Fruit fly (Drosophila melanogaster) ovary, adult (tissue): Measurements from ENCODE around the gene Hs2st.

ENCODE experiments used
- CG17801 ChIP-seq: fragments of 200-800 bp; optimal IDR thresholded peaks from 2 replicates; lab custom pipeline; 2019; ENCODE audit warnings: missing biosample characterization, mild to moderate bottlenecking, missing genetic modification characterization, moderate library complexity; ENCODE audit not compliant: partially characterized antibody

Hs2st gene

DNA sequence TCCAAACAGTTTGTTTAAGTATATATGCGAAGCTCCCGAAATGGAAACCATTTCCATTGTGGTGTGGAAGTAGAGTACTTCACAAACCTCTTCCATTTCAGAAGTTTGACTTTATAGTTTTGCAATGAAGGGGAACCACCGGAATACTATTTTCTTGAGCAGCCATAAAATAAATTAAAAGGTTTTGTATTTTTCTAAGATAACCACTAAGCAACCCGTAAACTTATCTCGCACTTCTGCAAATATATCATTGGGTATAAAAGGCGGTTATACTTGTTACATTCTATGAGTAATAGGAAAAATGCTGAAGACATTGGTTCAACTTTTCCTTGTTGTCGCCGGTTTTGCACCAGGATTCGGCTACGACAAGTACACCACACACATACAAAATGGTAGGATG, 26.5 kb downstream of the Hs2st start, which contains the start of gene lectin-37Da:
TSS of gene lectin-37Da (plus strand) at position 301 of the 400 bp plus-strand sequence.
- no peak for TF ChIP-seq CG17801

DNA sequence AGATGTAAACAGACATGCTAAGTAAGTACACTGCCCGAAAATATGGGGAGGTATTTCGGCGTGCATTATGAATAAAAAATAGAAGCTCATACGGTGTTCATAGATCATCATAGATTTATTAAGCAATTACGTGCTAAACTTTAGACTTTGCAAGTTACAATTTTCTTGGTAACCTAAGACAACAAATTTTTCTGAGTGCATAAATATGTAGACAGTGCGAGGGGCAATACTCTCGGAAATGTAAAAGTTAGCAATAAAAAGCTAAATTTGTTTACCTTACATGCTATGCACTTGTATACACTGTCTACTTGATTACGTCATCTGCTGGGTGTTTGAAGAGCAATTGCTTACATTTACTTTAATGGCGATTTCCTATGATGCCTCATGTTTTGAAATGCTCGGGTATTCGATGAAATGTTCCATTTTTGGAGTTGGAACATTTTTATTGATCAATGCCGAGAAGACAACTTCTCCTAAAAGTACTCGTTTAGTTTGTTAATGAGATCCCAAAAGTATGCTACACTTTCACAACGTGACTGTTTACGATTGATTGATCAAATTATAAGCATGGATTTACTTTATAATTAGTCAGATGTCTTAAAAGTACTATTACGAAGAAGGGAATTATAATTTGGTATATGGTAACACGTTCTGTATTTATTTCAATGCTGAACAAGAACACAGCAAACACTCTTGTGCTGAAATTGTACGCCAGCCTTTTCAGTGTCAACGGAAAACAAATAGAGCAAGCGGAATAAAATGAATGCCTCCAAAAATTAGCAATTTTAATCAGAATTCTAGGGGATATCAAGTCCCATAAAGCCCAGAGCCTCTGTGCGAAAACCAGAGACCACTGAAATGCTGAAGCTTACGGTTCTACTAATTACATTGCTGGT, 27.7 kb downstream of the Hs2st start, which contains the start of gene Lectin-galC1:
TSS of gene Lectin-galC1 (plus strand) at position 846 of the 896 bp plus-strand sequence.
- peak; percentile 41 for TF ChIP-seq CG17801

DNA sequence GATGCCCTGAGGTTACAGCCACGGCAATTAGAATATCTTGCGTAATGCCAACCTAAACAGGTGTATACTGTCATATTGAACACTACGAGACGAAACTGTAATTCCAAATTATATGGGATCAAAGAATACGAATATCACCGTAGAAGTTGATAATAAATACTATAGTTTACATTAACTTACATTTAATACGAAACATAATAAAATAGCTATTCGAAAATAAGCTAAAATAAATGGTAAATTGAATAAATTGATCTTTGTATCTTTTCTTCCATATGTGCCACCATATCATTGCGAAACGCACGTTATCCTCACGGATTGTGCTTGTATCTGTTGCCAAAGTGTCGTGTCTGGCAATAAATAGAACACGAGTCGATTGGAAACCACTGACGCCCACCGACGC, 28.7 kb downstream of the Hs2st start:
- TF ChIP-seq CG17801, result no peak

DNA sequence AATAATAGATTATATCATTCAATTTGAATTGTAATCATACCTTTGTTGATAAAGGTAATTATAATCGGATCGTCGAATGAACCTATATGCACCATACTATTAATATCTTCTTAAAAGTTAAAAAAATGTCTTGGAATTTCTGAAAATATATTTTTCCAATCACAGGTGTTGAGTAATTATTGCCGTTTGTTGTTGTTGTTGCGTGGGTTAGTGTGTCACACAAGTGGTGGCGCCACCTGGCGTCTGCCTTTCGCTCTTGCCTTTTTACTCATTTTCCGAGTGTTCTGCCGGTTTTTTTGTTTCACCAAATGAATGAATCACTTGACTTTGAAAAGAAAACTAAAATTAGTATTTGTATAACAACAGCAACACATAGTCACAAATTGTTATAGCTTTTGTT, 29.4 kb downstream of the Hs2st start:
- TF ChIP-seq CG17801, result no peak

DNA sequence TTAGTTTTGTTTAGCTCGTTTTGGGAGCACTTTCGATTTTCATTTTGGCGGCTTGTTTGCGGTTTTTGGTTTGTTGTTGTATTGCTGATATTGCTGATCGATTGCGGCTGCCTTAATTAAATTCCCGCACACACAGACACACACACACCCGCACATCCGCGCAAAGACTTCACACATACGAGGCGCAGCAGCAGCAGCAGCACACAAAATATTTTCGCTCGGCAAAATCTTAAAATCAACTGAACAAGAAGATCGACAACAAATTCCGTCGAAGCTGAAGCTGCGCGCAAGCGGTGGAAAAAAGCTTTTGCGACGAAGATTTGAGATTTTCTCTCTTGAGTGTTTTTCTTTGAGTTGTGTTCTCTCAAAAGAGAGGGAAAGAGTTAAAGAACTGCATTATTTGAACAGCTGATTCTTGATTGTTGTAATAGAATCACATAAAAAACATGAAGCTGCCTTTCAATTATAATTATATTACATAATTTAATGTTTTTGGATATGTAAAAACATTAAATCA, 30.3 kb downstream of the Hs2st start:
- no peak for TF ChIP-seq CG17801

DNA sequence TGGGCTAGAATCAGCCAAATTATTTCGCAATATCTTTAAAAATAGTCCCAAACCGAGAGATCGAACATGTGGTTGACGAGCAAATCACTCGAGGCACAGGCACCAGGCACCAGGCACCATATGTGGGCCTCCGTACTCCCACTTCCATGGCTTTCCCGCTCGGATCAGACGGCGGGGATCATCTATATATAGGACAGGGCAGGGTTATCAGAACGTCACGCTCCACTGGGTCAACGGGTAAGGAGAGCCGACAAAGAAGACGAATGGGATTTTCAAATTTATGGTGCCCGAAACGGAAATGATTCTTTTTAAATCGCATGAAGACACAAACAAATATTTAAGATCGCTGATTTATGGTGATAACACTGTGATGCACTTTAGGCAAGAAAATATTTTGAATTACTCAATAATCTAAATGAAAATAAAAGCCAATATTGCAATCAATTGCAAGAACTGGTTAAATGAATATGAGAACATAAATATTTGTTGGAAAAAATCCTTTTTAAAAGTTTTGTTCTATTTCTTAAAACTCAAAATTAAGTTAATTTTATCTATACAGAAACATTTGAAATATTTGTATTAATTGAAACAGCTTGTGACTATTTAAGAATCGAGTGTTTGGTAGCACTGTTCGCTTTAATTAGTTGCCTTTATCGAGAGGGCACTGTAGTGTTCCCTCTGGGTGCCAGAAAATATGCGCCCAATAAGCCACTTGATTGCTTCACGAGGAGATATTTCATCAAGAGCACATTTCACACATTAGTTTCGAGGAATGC, 31.2 kb downstream of the Hs2st start:
- no peak for TF ChIP-seq CG17801

DNA sequence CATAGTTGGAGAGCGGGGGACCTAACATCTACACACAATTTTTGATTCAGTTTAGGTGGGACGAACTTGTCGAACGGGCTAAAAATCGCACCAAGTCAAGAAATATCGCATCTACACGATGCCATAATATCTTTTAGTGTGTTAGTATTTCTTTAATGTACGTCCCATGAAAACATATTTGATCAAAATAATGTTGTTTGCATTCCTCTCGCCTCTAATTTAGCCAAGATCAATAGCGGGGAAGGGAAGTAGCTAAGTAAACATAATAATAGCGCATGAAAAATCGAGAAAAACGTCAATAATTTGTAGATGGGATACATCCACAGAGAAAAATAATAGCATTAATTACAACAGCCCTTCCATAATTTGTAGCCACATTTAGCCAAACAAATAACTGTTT, 32.6 kb downstream of the Hs2st start:
- no peak for TF ChIP-seq CG17801

DNA sequence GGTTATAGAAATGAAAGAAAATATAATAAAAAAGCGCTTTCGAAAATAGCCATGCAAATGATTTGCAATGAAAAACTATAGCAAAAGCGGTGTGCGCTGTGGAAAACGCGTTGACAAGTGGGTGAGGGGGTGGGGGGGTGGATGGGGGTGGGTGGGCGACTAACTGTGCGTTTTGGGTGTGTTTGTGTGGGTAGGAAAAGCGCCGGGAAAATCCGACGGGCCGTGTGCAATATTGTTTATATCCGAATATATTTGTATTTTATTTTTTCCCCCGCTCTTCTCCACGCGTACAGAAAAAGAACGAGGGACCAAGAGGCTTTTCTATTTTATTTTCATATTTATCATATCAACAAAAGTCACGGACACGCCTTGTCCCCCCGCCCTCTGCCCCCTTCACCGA, 38.1 kb downstream of the Hs2st start:
- TF ChIP-seq CG17801, result no peak

DNA sequence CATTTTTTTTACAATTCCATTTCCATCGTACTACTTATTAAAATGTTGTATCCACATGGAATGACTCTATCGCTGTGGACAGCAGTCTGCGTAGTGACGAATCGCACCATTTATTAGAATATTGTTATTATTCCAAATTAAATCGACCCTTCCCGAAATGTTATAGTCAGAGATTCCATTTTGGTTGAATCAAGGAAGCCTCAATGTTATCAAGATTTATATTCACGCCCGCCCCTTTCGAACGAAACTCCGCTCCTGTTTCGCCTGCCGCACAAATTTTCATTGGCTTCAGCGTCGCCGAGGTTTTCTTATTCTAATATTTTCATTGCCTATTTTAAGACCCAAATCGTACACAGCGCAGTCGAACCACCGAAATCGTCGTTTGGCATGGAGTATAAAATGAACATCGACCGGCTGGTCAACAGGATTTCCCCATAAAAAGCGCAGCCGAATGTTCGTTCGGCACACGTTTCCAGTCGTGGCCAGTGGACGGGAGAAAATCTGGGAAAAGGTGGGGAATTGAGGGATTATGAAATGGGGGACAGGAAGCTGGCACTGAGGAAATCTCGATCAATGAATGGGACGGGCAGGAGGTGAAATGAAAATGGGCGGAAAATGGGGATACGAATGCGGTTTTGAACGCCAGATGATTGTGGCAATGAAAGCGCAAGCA, 38.7 kb downstream of the Hs2st start:
- no peak for TF ChIP-seq CG17801

DNA sequence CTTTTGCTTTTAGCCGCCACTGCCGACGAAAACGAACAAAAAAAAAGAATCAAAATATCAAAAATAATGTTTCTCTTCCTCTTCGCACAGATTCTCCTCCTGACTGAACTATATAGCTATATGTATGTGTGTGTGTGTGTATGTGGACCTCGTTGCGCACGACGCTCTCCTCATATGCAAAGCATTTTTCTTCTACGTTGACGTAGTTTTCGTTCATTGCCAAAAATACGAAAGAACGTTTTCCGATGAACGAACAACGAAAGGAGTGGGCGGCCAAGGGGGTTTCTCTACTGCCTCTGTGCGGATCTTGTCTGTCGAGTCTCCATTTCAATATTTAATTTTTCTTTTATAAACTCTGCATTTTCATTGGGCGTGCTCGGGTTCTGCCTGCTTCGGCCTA, 39.7 kb downstream of the Hs2st start:
- TF ChIP-seq CG17801, result no peak

DNA sequence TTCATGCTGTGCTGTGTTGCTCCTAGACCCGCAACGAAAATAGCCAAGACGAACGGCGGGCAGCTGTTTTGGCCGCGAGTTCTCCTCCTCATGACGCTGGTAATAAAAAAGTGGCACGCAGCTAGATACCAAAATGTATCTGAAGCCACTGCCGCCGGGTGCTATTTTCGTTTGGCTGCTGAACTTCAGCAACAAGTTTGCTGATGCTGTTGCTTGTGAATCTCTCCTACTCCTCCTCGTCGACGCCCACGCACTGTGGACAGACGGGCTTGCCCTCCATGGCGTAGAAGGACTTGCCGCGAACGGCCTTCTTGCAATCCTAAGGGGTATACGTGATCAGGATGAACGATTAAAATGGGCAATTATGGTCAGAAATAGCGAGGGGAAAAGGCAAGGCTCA, 41.2 kb downstream of the Hs2st start:
- no peak for TF ChIP-seq CG17801

DNA sequence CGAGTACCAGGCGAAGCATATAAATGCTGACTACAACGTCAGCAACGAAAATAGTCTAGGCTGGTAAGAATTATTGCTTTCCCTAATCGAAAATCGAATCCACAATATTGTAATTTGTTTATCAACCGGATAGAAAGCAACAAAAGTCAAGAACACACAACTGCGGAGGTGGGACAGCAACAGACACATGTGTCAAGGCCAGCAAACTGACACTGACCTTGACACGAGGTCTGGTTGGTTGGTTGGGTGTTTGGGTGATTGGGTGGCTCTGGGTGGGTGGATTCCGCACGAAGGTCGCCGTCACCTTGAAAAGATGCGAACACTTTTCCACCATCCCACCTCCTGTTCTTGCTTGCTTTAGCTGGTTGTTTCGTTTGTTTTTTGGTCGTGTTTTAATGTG, 41.9 kb downstream of the Hs2st start:
- TF ChIP-seq CG17801, result no peak

DNA sequence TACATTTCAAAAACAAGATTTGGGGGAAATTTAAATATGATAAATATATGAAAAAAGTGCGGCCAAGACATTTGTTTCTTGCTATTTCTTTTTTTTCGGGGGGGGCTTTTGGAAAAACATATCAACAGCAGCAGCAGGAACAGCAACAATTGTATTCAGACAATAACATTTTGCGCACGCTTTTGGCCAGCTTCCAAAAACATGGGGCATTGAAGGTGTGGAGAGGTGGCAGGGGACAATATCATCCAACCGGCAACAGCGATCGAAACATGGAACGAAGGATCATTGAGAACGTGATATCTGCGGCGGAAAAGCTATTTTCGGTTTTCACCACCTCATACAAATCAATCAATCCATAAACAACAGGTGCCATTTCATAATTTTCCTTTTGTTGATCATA, 42.6 kb downstream of the Hs2st start:
- TF ChIP-seq CG17801, result no peak

DNA sequence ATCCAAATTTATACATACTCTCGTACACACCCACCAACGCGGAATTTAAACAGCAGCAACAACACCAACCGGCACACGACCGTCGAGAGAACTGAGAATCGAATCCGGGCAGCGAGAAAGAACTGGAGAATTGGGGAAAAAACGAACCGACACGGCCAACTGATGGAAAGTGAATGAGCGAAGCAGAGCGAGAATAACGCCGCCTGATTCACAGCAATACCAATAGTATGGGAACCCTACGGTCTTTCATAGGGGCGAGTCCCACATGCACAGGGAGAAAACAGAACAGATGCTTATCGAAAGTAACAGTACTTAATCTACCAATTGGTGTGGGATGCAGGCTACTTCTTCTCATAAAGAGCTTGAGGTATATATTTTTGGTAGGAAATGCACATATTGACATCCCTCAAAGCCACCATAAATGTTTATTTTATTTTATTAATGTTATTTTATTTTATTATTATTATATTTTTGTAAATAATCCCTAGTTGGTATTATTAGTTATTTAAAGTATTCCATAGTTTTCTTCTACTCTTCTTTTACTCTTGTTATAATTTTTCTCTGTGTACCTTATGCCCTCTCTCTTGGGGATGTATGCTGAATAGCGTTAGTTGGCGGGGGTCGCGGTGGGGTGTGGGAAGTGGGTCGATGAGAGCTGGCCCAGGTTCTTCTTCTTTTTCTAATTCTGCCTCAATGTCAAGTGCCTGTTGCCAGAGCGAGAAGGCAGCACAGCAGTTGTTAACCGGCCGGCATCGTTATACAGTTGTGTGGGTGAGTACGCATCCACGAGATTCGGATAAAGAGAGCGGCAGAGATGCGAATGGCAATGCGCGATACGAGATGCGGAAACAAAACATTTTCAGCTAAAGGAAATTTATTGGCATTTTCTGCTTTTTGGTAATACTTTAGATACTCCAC, 46.0 kb downstream of the Hs2st start, which contains the start of gene CG17544:
TSS of gene CG17544 (minus strand) at position 177 of the 918 bp plus-strand sequence.
- no peak for TF ChIP-seq CG17801

DNA sequence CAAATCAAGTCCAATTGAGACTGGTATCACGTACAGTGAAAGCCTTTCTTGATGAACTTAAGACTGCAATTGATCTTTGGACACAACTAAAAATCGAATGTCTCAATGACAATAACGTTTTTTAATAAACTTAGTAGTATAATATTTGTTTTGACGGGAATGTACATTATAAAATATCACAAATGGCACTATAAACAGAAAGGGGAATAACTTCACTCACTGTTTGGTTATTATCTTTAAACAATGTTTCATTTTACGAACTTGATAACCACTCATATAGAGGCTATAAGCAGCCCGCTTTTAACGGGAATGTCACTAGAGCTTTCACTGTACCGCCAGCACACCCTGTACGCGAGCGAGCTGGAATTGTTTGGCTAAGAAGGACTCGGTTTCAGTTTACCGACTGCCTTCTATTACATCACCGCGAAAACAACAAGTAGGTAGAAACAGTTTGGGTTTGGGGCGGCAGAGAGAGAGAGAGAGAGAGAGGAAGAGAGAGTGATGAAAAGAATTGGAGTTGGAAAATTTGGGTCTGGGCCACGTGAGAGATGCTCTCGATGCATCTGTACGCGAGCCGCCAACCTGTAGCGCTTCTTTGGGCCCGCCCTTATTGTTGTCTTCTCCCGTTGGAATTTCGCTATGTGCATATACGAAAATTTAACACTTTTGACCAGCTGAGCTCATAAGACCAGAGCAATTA, 46.8 kb downstream of the Hs2st start:
- no peak for TF ChIP-seq CG17801
